Fruit fly (Drosophila melanogaster) Kc167 (cell line): ENCODE results near the gene CG3436.

Experiments used
- Myc ChIP-seq: fragments of >200 bp; optimal IDR thresholded peaks from 2 replicates; lab custom pipeline; 2017; ENCODE audit warnings: missing external identifiers
- insv ChIP-seq: fragments of >200 bp; optimal IDR thresholded peaks from 3 replicates; lab custom pipeline; 2018; ENCODE audit warnings: missing external identifiers

DNA sequence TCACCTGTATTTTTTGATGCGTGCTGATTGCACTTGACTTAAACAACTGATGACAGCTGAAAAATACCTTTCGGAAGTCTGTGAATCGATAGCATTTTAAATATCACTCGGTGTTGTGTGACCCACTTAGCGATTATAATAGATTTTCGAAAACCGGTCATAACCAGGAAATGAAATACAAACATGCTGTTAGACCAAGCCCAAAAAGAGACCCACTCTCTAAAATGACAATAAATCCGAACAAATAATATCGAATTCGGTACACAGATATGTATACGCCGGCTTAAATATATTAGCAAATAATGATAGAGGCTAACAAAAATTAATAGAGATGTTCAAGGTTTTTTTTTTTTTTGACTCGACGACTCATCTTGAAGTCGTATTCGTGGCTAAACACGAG, 19.9 kb downstream of the CG3436 start:
- TF ChIP-seq Myc (lab: Kevin White, UChicago) (no peak), insv (lab: Kevin White, UChicago) (no peak)
